Fruit fly (Drosophila melanogaster) whole organism, embryonic: ENCODE results near the gene Mcad.

Experiments
- Atf3 ChIP-seq: fragments of 200-800 bp; sonication (Bioruptor generic); optimal IDR thresholded peaks from 3 replicates; lab custom pipeline; 2016; ENCODE audit warnings: missing biosample characterization, missing genetic modification characterization
- CG10274 ChIP-seq: fragments of 200-800 bp; sonication (Bioruptor generic); optimal IDR thresholded peaks from 3 replicates; lab custom pipeline; 2017; ENCODE audit warnings: missing biosample characterization, mild to moderate bottlenecking, missing genetic modification characterization
- CG11093 ChIP-seq: fragments of 200-800 bp; sonication (Bioruptor generic); IDR thresholded peaks from 3 replicates; pipeline ENCODE4 v1.3.6; 2022; ENCODE audit warnings: missing biosample characterization, missing genetic modification characterization
- CG11695 ChIP-seq: fragments of 200-800 bp; sonication (Bioruptor generic); IDR thresholded peaks from 3 replicates; pipeline ENCODE4 v1.3.6; 2022; ENCODE audit warnings: missing biosample characterization, missing genetic modification characterization
- CG12769 ChIP-seq: fragments of 200-800 bp; sonication (Bioruptor generic); optimal IDR thresholded peaks from 2 replicates; lab custom pipeline; 2019; ENCODE audit warnings: missing biosample characterization, mild to moderate bottlenecking, missing genetic modification characterization, moderate library complexity
- CG13894 ChIP-seq: fragments of 200-800 bp; sonication (Bioruptor generic); optimal IDR thresholded peaks from 3 replicates; lab custom pipeline; 2018; ENCODE audit warnings: missing biosample characterization, mild to moderate bottlenecking, missing genetic modification characterization, moderate library complexity
- CG14050 ChIP-seq: fragments of 200-800 bp; sonication (Bioruptor generic); IDR thresholded peaks from 3 replicates; pipeline ENCODE4 v1.3.6; 2022; ENCODE audit warnings: missing biosample characterization, missing genetic modification characterization
- CG2889 ChIP-seq: fragments of 200-800 bp; sonication (Bioruptor generic); IDR thresholded peaks from 3 replicates; pipeline ENCODE4 v1.3.6; 2022; ENCODE audit warnings: missing biosample characterization, missing genetic modification characterization
- CG30431 ChIP-seq: fragments of 200-800 bp; sonication (Bioruptor generic); optimal IDR thresholded peaks from 2 replicates; lab custom pipeline; 2017; ENCODE audit warnings: missing biosample characterization, missing genetic modification characterization
- CG43689 ChIP-seq: fragments of 200-800 bp; sonication (Bioruptor generic); IDR thresholded peaks from 2 replicates; pipeline ENCODE4 v1.3.6; 2022; ENCODE audit warnings: missing biosample characterization, missing genetic modification characterization
- CG7928 ChIP-seq: fragments of 200-800 bp; sonication (Bioruptor generic); optimal IDR thresholded peaks from 2 replicates; lab custom pipeline; 2017; ENCODE audit warnings: missing biosample characterization, mild to moderate bottlenecking, missing genetic modification characterization
- CG8290 ChIP-seq, 3 experiments: fragments of 200-800 bp; sonication (Bioruptor generic); optimal IDR thresholded peaks; 2 replicates each; lab custom pipeline; 2016 to 2019; ENCODE audit warnings: missing biosample characterization in 3 of 3, missing genetic modification characterization in 3 of 3, mild to moderate bottlenecking in 2 of 3, moderate library complexity in 1 of 3
- CG8765 ChIP-seq: fragments of 200-800 bp; sonication (Bioruptor generic); IDR thresholded peaks from 2 replicates; pipeline ENCODE4 v1.3.6; 2022; ENCODE audit warnings: missing biosample characterization, missing genetic modification characterization
- CrebB ChIP-seq: fragments of 200-800 bp; sonication (Bioruptor generic); optimal IDR thresholded peaks from 3 replicates; lab custom pipeline; 2018; ENCODE audit warnings: missing biosample characterization, mild to moderate bottlenecking, missing genetic modification characterization
- Ets97D ChIP-seq: fragments of 200-800 bp; sonication (Bioruptor generic); optimal IDR thresholded peaks from 3 replicates; lab custom pipeline; 2016; ENCODE audit warnings: missing biosample characterization, missing genetic modification characterization
- Fer2 ChIP-seq: fragments of 200-800 bp; sonication (Bioruptor generic); optimal IDR thresholded peaks from 2 replicates; lab custom pipeline; 2018; ENCODE audit warnings: missing biosample characterization, mild to moderate bottlenecking, missing genetic modification characterization, moderate library complexity
- Hey ChIP-seq: fragments of 200-800 bp; sonication (Bioruptor generic); optimal IDR thresholded peaks from 3 replicates; lab custom pipeline; 2018; ENCODE audit warnings: missing biosample characterization, mild to moderate bottlenecking, missing genetic modification characterization
- Lim3 ChIP-seq: fragments of 200-800 bp; sonication (Bioruptor generic); IDR thresholded peaks from 2 replicates; pipeline ENCODE4 v1.3.6; 2022; ENCODE audit warnings: missing biosample characterization, missing genetic modification characterization
- NK7.1 ChIP-seq: fragments of 200-800 bp; sonication (Bioruptor generic); optimal IDR thresholded peaks from 3 replicates; lab custom pipeline; 2016; ENCODE audit warnings: missing biosample characterization, missing genetic modification characterization
- Optix ChIP-seq: fragments of 200-800 bp; sonication (Bioruptor generic); IDR thresholded peaks from 3 replicates; pipeline ENCODE4 v1.3.6; 2022; ENCODE audit warnings: missing biosample characterization, missing genetic modification characterization
- Sry-δ ChIP-seq: fragments of 200-800 bp; sonication (Bioruptor generic); optimal IDR thresholded peaks from 2 replicates; lab custom pipeline; 2016; ENCODE audit warnings: missing biosample characterization, missing genetic modification characterization
- abd-A ChIP-seq: fragments of 200-800 bp; sonication (Bioruptor generic); optimal IDR thresholded peaks from 3 replicates; lab custom pipeline; 2019; ENCODE audit warnings: missing biosample characterization, mild to moderate bottlenecking, missing genetic modification characterization, moderate library complexity
- bbx ChIP-seq: fragments of 200-800 bp; sonication (Bioruptor generic); IDR thresholded peaks from 2 replicates; pipeline ENCODE4 v1.3.6; 2022; ENCODE audit warnings: missing biosample characterization, missing genetic modification characterization; ENCODE audit not compliant: partially characterized antibody
- chif ChIP-seq, 2 experiments: fragments of 200-800 bp; sonication (Bioruptor generic); optimal IDR thresholded peaks; 3 replicates each; lab custom pipeline; 2016; ENCODE audit warnings: missing biosample characterization in 2 of 2, missing genetic modification characterization in 2 of 2
- chinmo ChIP-seq: fragments of 200-800 bp; sonication (Bioruptor generic); IDR thresholded peaks from 4 replicates; pipeline ENCODE4 v1.3.6; 2022; ENCODE audit warnings: missing biosample characterization, missing genetic modification characterization; ENCODE audit not compliant: partially characterized antibody
- chn ChIP-seq: fragments of 200-800 bp; sonication (Bioruptor generic); optimal IDR thresholded peaks from 2 replicates; lab custom pipeline; 2016; ENCODE audit warnings: missing biosample characterization, missing genetic modification characterization
- grn ChIP-seq: fragments of 200-800 bp; sonication (Bioruptor generic); optimal IDR thresholded peaks from 3 replicates; lab custom pipeline; 2017; ENCODE audit warnings: missing biosample characterization, missing genetic modification characterization
- gt ChIP-seq: fragments of 200-800 bp; sonication (Bioruptor generic); IDR thresholded peaks from 2 replicates; pipeline ENCODE4 v1.3.6; 2022; ENCODE audit warnings: missing biosample characterization, missing genetic modification characterization
- her ChIP-seq: fragments of 200-800 bp; sonication (Bioruptor generic); optimal IDR thresholded peaks from 2 replicates; lab custom pipeline; 2016; ENCODE audit warnings: missing biosample characterization, missing genetic modification characterization
- insv ChIP-seq, 2 experiments: fragments of 200-800 bp; sonication (Bioruptor generic); optimal IDR thresholded peaks; 3 replicates each; lab custom pipeline; 2016 to 2018; ENCODE audit warnings: missing biosample characterization in 2 of 2, missing genetic modification characterization in 2 of 2
- kni ChIP-seq: fragments of 200-800 bp; sonication (Bioruptor generic); optimal IDR thresholded peaks from 3 replicates; lab custom pipeline; 2017; ENCODE audit warnings: mild to moderate bottlenecking, missing biosample characterization, missing genetic modification reagents, missing genetic modification characterization
- mam ChIP-seq: fragments of 200-800 bp; sonication (Bioruptor generic); optimal IDR thresholded peaks from 3 replicates; lab custom pipeline; 2016; ENCODE audit warnings: missing biosample characterization, missing genetic modification characterization
- nau ChIP-seq: fragments of 200-800 bp; sonication (Bioruptor generic); optimal IDR thresholded peaks from 3 replicates; lab custom pipeline; 2017; ENCODE audit warnings: missing biosample characterization, mild to moderate bottlenecking, missing genetic modification characterization, missing genetic modification reagents
- oc ChIP-seq: fragments of 200-800 bp; sonication (Bioruptor generic); optimal IDR thresholded peaks from 2 replicates; lab custom pipeline; 2018; ENCODE audit warnings: missing biosample characterization, mild to moderate bottlenecking, missing genetic modification characterization, moderate library complexity
- otp ChIP-seq: fragments of 200-800 bp; sonication (Bioruptor generic); IDR thresholded peaks from 3 replicates; pipeline ENCODE4, ENCODE4 v1.3.6; 2022; ENCODE audit warnings: missing biosample characterization, missing genetic modification characterization
- pita ChIP-seq: fragments of 200-800 bp; sonication (Bioruptor generic); optimal IDR thresholded peaks from 2 replicates; lab custom pipeline; 2017; ENCODE audit warnings: missing biosample characterization, mild to moderate bottlenecking, missing genetic modification characterization
- pros ChIP-seq: fragments of 200-800 bp; sonication (Bioruptor generic); optimal IDR thresholded peaks from 3 replicates; lab custom pipeline; 2019; ENCODE audit warnings: missing biosample characterization, mild to moderate bottlenecking, missing genetic modification characterization, moderate library complexity
- sd ChIP-seq: fragments of 200-800 bp; sonication (Bioruptor generic); optimal IDR thresholded peaks from 3 replicates; lab custom pipeline; 2018; ENCODE audit warnings: missing biosample characterization, mild to moderate bottlenecking, missing genetic modification characterization, moderate library complexity
- sqz ChIP-seq: fragments of 200-800 bp; sonication (Bioruptor generic); optimal IDR thresholded peaks from 3 replicates; lab custom pipeline; 2018; ENCODE audit warnings: missing biosample characterization, mild to moderate bottlenecking, missing genetic modification characterization
- ssp ChIP-seq: fragments of 200-800 bp; sonication (Bioruptor generic); IDR thresholded peaks from 2 replicates; pipeline ENCODE4 v1.3.6; 2022; ENCODE audit warnings: missing biosample characterization, missing genetic modification characterization
- toy ChIP-seq: fragments of 200-800 bp; sonication (Bioruptor generic); IDR thresholded peaks from 2 replicates; pipeline ENCODE4 v1.3.6; 2022; ENCODE audit warnings: missing biosample characterization, missing genetic modification characterization
- z ChIP-seq: fragments of 200-800 bp; sonication (Bioruptor generic); IDR thresholded peaks from 3 replicates; pipeline ENCODE4 v1.3.6; 2022; ENCODE audit warnings: missing biosample characterization, missing genetic modification characterization
- zen2 ChIP-seq: fragments of 200-800 bp; sonication (Bioruptor generic); IDR thresholded peaks from 3 replicates; pipeline ENCODE4 v1.3.6; 2022; ENCODE audit warnings: missing biosample characterization, missing genetic modification characterization; ENCODE audit not compliant: partially characterized antibody

The Mcad gene

DNA sequence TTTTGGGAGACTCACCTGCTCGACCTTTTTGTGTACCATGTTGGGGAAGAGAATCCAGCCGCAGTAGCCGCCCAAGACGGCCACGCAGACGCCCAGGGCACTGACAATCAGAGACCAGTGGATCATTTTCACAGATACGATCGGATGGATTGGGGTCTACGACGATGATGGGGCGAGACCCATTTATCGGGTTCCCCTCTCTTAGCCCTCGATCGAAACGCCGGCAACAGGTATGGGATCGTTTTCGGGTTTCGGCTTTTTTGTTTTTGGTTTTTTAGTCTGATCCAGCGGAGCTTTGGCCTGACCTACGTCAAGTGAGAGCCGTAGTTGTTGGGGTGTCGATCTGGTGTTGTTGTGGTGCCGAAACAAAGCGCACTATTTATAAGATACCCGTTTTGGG is 22.8 kb downstream of the Mcad start:
- TF ChIP-seq CG30431, result no peak
- TF ChIP-seq chinmo (GFP tag; lab: Robert Waterston, UW), result 0 out of 4 replicates have a peak, but pooled peaks have one; percentile 54
- no peak for TF ChIP-seq CG8765
- peak; percentile 77 for TF ChIP-seq kni (GFP tag; lab: Kevin White, UChicago)
- no peak for TF ChIP-seq her (GFP tag; lab: Kevin White, UChicago)
- TF ChIP-seq NK7.1 (GFP tag; lab: Kevin White, UChicago), result no peak
- no peak for TF ChIP-seq chif (GFP tag; optimal IDR thresholded peaks at IDR 0.05; lab: Kevin White, UChicago)
- no peak for TF ChIP-seq toy (GFP tag; lab: Robert Waterston, UW)
- peak; percentile 37 for TF ChIP-seq sd (tag; lab: Kevin White, UChicago)
- TF ChIP-seq CG13894, result peak; percentile 84
- TF ChIP-seq z (GFP tag; lab: Robert Waterston, UW), result no peak
- TF ChIP-seq pros (GFP tag; lab: Kevin White, UChicago), result no peak
- TF ChIP-seq pita (GFP tag; lab: Kevin White, UChicago), result no peak
- no peak for TF ChIP-seq Hey (tag; lab: Kevin White, UChicago)
- no peak for TF ChIP-seq otp (GFP tag; lab: Robert Waterston, UW)
- TF ChIP-seq zen2, result no peak
- TF ChIP-seq grn (GFP tag; lab: Kevin White, UChicago), result peak; percentile 84
- no peak for TF ChIP-seq ssp (GFP tag; lab: Robert Waterston, UW)
- TF ChIP-seq Fer2, result no peak
- peak; percentile 21 for TF ChIP-seq CG8290 (GFP tag; optimal IDR thresholded peaks at IDR 0.05; lab: Kevin White, UChicago)
- no peak for TF ChIP-seq CG8290 (tag; optimal IDR thresholded peaks at IDR 0.05; lab: Kevin White, UChicago)
- TF ChIP-seq CG11093 (GFP tag; lab: Robert Waterston, UW), result no peak
- no peak for TF ChIP-seq CG14050 (GFP tag; lab: Robert Waterston, UW)
- peak; percentile 4 for TF ChIP-seq abd-A
- no peak for TF ChIP-seq Lim3 (GFP tag; lab: Robert Waterston, UW)
- no peak for TF ChIP-seq CG7928 (GFP tag; lab: Kevin White, UChicago)
- TF ChIP-seq CG10274, result no peak
- TF ChIP-seq insv (GFP tag; optimal IDR thresholded peaks at IDR 0.05; lab: Kevin White, UChicago), result no peak
- TF ChIP-seq CG12769 (tag; lab: Kevin White, UChicago), result peak; percentile 64
- TF ChIP-seq Sry-δ (GFP tag; lab: Kevin White, UChicago), result no peak
- TF ChIP-seq sqz, result peak; percentile 9
- TF ChIP-seq CrebB (tag; lab: Kevin White, UChicago), result no peak
- TF ChIP-seq bbx (GFP tag; lab: Robert Waterston, UW), result no peak
- no peak for TF ChIP-seq gt (GFP tag; lab: Robert Waterston, UW)
- no peak for TF ChIP-seq Ets97D (GFP tag; lab: Kevin White, UChicago)
- no peak for TF ChIP-seq CG43689
- peak; percentile 76 for TF ChIP-seq oc (tag; lab: Kevin White, UChicago)
- TF ChIP-seq chn (GFP tag; lab: Kevin White, UChicago), result no peak
- TF ChIP-seq nau (GFP tag; lab: Kevin White, UChicago), result no peak
- TF ChIP-seq CG2889 (GFP tag; lab: Robert Waterston, UW), result no peak
- no peak for TF ChIP-seq mam
- TF ChIP-seq Optix, result no peak
- 0 out of 3 replicates have a peak, but pooled peaks have one; percentile 13 for TF ChIP-seq CG11695
- no peak for TF ChIP-seq Atf3 (GFP tag; lab: Kevin White, UChicago)
